Fruit fly (Drosophila melanogaster) whole organism, embryonic: ENCODE measurements around the gene CG5823.

ENCODE experiments used
- Abd-B ChIP-seq: fragments of 200-800 bp; sonication (Bioruptor generic); optimal IDR thresholded peaks from 2 replicates; lab custom pipeline; 2018; ENCODE audit warnings: missing biosample characterization, mild to moderate bottlenecking, missing genetic modification characterization, moderate library complexity
- Ada2b ChIP-seq: fragments of 200-800 bp; sonication (Bioruptor generic); IDR thresholded peaks from 2 replicates; pipeline ENCODE4 v1.3.6; 2022; ENCODE audit warnings: missing biosample characterization, missing genetic modification characterization
- CG1024 ChIP-seq: fragments of 200-800 bp; sonication (Bioruptor generic); IDR thresholded peaks from 2 replicates; pipeline ENCODE4 v1.3.6; 2022; ENCODE audit warnings: missing biosample characterization, missing genetic modification characterization
- CG13287 ChIP-seq: fragments of 200-800 bp; sonication (Bioruptor generic); IDR thresholded peaks from 2 replicates; pipeline ENCODE4 v1.3.6; 2022; ENCODE audit warnings: missing biosample characterization, missing genetic modification characterization; ENCODE audit not compliant: partially characterized antibody
- CG14441 ChIP-seq: fragments of 200-800 bp; sonication (Bioruptor generic); IDR thresholded peaks from 2 replicates; pipeline ENCODE4 v1.3.6; 2022; ENCODE audit warnings: missing biosample characterization, missing genetic modification characterization
- CG15073 ChIP-seq: fragments of 200-800 bp; sonication (Bioruptor generic); optimal IDR thresholded peaks from 2 replicates; lab custom pipeline; 2016; ENCODE audit warnings: missing biosample characterization, missing genetic modification characterization
- CG16863 ChIP-seq: fragments of 200-800 bp; sonication (Bioruptor generic); optimal IDR thresholded peaks from 3 replicates; lab custom pipeline; 2016; ENCODE audit warnings: missing biosample characterization, missing genetic modification characterization
- CG17829 ChIP-seq: fragments of 200-800 bp; optimal IDR thresholded peaks from 2 replicates; lab custom pipeline; 2019; ENCODE audit warnings: missing biosample characterization, mild to moderate bottlenecking, missing genetic modification characterization, moderate library complexity
- CG18262 ChIP-seq: fragments of 200-800 bp; optimal IDR thresholded peaks from 3 replicates; lab custom pipeline; 2019; ENCODE audit warnings: missing biosample characterization, mild to moderate bottlenecking, missing genetic modification characterization, moderate library complexity
- CG3065 ChIP-seq: fragments of 200-800 bp; sonication (Bioruptor generic); optimal IDR thresholded peaks from 2 replicates; lab custom pipeline; 2016; ENCODE audit warnings: missing biosample characterization, missing genetic modification characterization
- CG31365 ChIP-seq: fragments of 200-800 bp; sonication (Bioruptor generic); optimal IDR thresholded peaks from 2 replicates; lab custom pipeline; 2018; ENCODE audit warnings: missing biosample characterization, mild to moderate bottlenecking, missing genetic modification characterization
- CG6689 ChIP-seq: fragments of 200-800 bp; sonication (Bioruptor generic); IDR thresholded peaks from 2 replicates; pipeline ENCODE4 v1.3.6; 2022; ENCODE audit warnings: missing biosample characterization, missing genetic modification characterization
- CG7556 ChIP-seq: fragments of 200-800 bp; sonication (Bioruptor generic); optimal IDR thresholded peaks from 2 replicates; lab custom pipeline; 2017; ENCODE audit warnings: missing biosample characterization, mild to moderate bottlenecking, missing genetic modification characterization
- CG7786 ChIP-seq: fragments of 200-800 bp; sonication (Bioruptor generic); optimal IDR thresholded peaks from 2 replicates; lab custom pipeline; 2016; ENCODE audit warnings: missing biosample characterization, missing genetic modification characterization
- CG8765 ChIP-seq: fragments of 200-800 bp; sonication (Bioruptor generic); IDR thresholded peaks from 2 replicates; pipeline ENCODE4 v1.3.6; 2022; ENCODE audit warnings: missing biosample characterization, missing genetic modification characterization
- Camta ChIP-seq: fragments of 200-800 bp; sonication (Bioruptor generic); optimal IDR thresholded peaks from 2 replicates; lab custom pipeline; 2016; ENCODE audit warnings: missing biosample characterization, missing genetic modification characterization
- Ets97D ChIP-seq: fragments of 200-800 bp; sonication (Bioruptor generic); optimal IDR thresholded peaks from 3 replicates; lab custom pipeline; 2016; ENCODE audit warnings: missing biosample characterization, missing genetic modification characterization
- H2.0 ChIP-seq: fragments of 200-800 bp; sonication (Bioruptor generic); IDR thresholded peaks from 2 replicates; pipeline ENCODE4 v1.3.6; 2022; ENCODE audit warnings: missing biosample characterization, missing genetic modification characterization
- HHEX ChIP-seq: fragments of 200-800 bp; sonication (Bioruptor generic); optimal IDR thresholded peaks from 3 replicates; lab custom pipeline; 2017; ENCODE audit warnings: missing biosample characterization, mild to moderate bottlenecking, missing genetic modification characterization, missing genetic modification reagents
- HLHmδ ChIP-seq: fragments of 200-800 bp; sonication (Bioruptor generic); optimal IDR thresholded peaks from 2 replicates; lab custom pipeline; 2018; ENCODE audit warnings: missing biosample characterization, mild to moderate bottlenecking, missing genetic modification characterization, moderate library complexity
- Hey ChIP-seq: fragments of 200-800 bp; sonication (Bioruptor generic); optimal IDR thresholded peaks from 3 replicates; lab custom pipeline; 2018; ENCODE audit warnings: missing biosample characterization, mild to moderate bottlenecking, missing genetic modification characterization
- Lim3 ChIP-seq: fragments of 200-800 bp; sonication (Bioruptor generic); IDR thresholded peaks from 2 replicates; pipeline ENCODE4 v1.3.6; 2022; ENCODE audit warnings: missing biosample characterization, missing genetic modification characterization
- Ptx1 ChIP-seq: fragments of 200-800 bp; sonication (Bioruptor generic); IDR thresholded peaks from 2 replicates; pipeline ENCODE4 v1.3.6; 2022; ENCODE audit warnings: missing biosample characterization, missing genetic modification characterization
- Sox102F ChIP-seq: fragments of 200-800 bp; sonication (Bioruptor generic); optimal IDR thresholded peaks from 2 replicates; lab custom pipeline; 2018; ENCODE audit warnings: missing biosample characterization, mild to moderate bottlenecking, missing genetic modification characterization, moderate library complexity
- Sry-δ ChIP-seq: fragments of 200-800 bp; sonication (Bioruptor generic); optimal IDR thresholded peaks from 2 replicates; lab custom pipeline; 2016; ENCODE audit warnings: missing biosample characterization, missing genetic modification characterization
- bbx ChIP-seq: fragments of 200-800 bp; sonication (Bioruptor generic); IDR thresholded peaks from 2 replicates; pipeline ENCODE4 v1.3.6; 2022; ENCODE audit warnings: missing biosample characterization, missing genetic modification characterization; ENCODE audit not compliant: partially characterized antibody
- bcd ChIP-seq: fragments of 200-800 bp; sonication (Bioruptor generic); optimal IDR thresholded peaks from 2 replicates; lab custom pipeline; 2017; ENCODE audit warnings: missing biosample characterization, mild to moderate bottlenecking, missing genetic modification characterization
- bsh ChIP-seq, 2 experiments: fragments of 200-800 bp; sonication (Bioruptor generic); optimal IDR thresholded peaks; 2 replicates each; lab custom pipeline; 2017 to 2018; ENCODE audit warnings: mild to moderate bottlenecking in 2 of 2, missing biosample characterization in 2 of 2, missing genetic modification characterization in 2 of 2, moderate library complexity in 1 of 2
- cad ChIP-seq: fragments of >200 bp; optimal IDR thresholded peaks from 2 replicates; lab custom pipeline; 2017; ENCODE audit warnings: missing biosample characterization, missing genetic modification characterization
- crp ChIP-seq, 2 experiments: fragments of 200-800 bp; sonication (Bioruptor generic); optimal IDR thresholded peaks; 2 replicates in 1 of 2; 3 replicates in 1 of 2; lab custom pipeline; 2017; ENCODE audit warnings: missing biosample characterization in 2 of 2, missing genetic modification characterization in 2 of 2, mild to moderate bottlenecking in 1 of 2, moderate library complexity in 1 of 2
- dmrt11E ChIP-seq: fragments of 200-800 bp; sonication (Bioruptor generic); optimal IDR thresholded peaks from 3 replicates; lab custom pipeline; 2018; ENCODE audit warnings: missing biosample characterization, mild to moderate bottlenecking, missing genetic modification characterization, moderate library complexity
- emc ChIP-seq: fragments of 200-800 bp; sonication (Bioruptor generic); optimal IDR thresholded peaks from 2 replicates; lab custom pipeline; 2016; ENCODE audit warnings: missing biosample characterization, missing genetic modification characterization
- ftz-f1 ChIP-seq: fragments of 200-800 bp; sonication (Bioruptor generic); optimal IDR thresholded peaks from 2 replicates; lab custom pipeline; 2016; ENCODE audit warnings: missing biosample characterization, missing genetic modification characterization
- gce ChIP-seq: fragments of 200-800 bp; sonication (Bioruptor generic); IDR thresholded peaks from 3 replicates; pipeline ENCODE4 v1.3.6; 2022; ENCODE audit warnings: missing biosample characterization, missing genetic modification characterization
- gcm ChIP-seq: fragments of 200-800 bp; sonication (Bioruptor generic); optimal IDR thresholded peaks from 2 replicates; lab custom pipeline; 2019; ENCODE audit warnings: missing biosample characterization, mild to moderate bottlenecking, missing genetic modification characterization, moderate library complexity
- jumu ChIP-seq: fragments of 200-800 bp; sonication (Bioruptor generic); optimal IDR thresholded peaks from 3 replicates; lab custom pipeline; 2016; ENCODE audit warnings: missing biosample characterization, missing genetic modification characterization
- nerfin-1 ChIP-seq: fragments of 200-800 bp; sonication (Bioruptor generic); optimal IDR thresholded peaks from 3 replicates; lab custom pipeline; 2019; ENCODE audit warnings: missing biosample characterization, mild to moderate bottlenecking, missing genetic modification characterization, moderate library complexity
- nom ChIP-seq: fragments of 200-800 bp; sonication (Bioruptor generic); optimal IDR thresholded peaks from 2 replicates; lab custom pipeline; 2017; ENCODE audit warnings: missing biosample characterization, missing genetic modification characterization, mild to moderate bottlenecking, moderate library complexity, missing genetic modification reagents
- phol ChIP-seq: fragments of 200-800 bp; sonication (Bioruptor generic); optimal IDR thresholded peaks from 3 replicates; lab custom pipeline; 2018; ENCODE audit warnings: missing biosample characterization, mild to moderate bottlenecking, missing genetic modification characterization, moderate library complexity
- prd ChIP-seq, 3 experiments: fragments of >200 bp in 2 of 3; fragments of 200-800 bp in 1 of 3; sonication (Bioruptor generic) in 1 of 3; optimal IDR thresholded peaks in 2 of 3; IDR thresholded peaks in 1 of 3; 2 replicates in 2 of 3; 3 replicates in 1 of 3; pipeline versions ENCODE4 v1.3.6 to Lab custom; 2017 to 2022; ENCODE audit warnings: missing biosample characterization in 1 of 3, missing genetic modification characterization in 1 of 3
- sc ChIP-seq, 3 experiments: fragments of >200 bp in 2 of 3; fragments of 200-800 bp in 1 of 3; sonication (Bioruptor generic) in 1 of 3; optimal IDR thresholded peaks; 2 replicates in 2 of 3; 3 replicates in 1 of 3; lab custom pipeline; 2017; ENCODE audit warnings: mild to moderate bottlenecking in 1 of 3, missing biosample characterization in 1 of 3, missing genetic modification characterization in 1 of 3, missing genetic modification reagents in 1 of 3
- seq ChIP-seq: fragments of 200-800 bp; sonication (Bioruptor generic); IDR thresholded peaks from 2 replicates; pipeline ENCODE4 v1.3.6; 2022; ENCODE audit warnings: missing biosample characterization, missing genetic modification characterization
- shn ChIP-seq: fragments of 200-800 bp; sonication (Bioruptor generic); optimal IDR thresholded peaks from 3 replicates; lab custom pipeline; 2016; ENCODE audit warnings: missing biosample characterization, missing genetic modification characterization
- stc ChIP-seq: fragments of 200-800 bp; sonication (Bioruptor generic); IDR thresholded peaks from 2 replicates; pipeline ENCODE4 v1.3.6; 2022; ENCODE audit warnings: missing biosample characterization, missing genetic modification characterization
- tin ChIP-seq: fragments of 200-800 bp; sonication (Bioruptor generic); optimal IDR thresholded peaks from 3 replicates; lab custom pipeline; 2016; ENCODE audit warnings: missing biosample characterization, missing genetic modification characterization
- trh ChIP-seq: fragments of 200-800 bp; sonication (Bioruptor generic); optimal IDR thresholded peaks from 2 replicates; lab custom pipeline; 2016; ENCODE audit warnings: missing biosample characterization, missing genetic modification characterization
- ttk ChIP-seq: fragments of 200-800 bp; sonication (Bioruptor generic); IDR thresholded peaks from 2 replicates; pipeline ENCODE4 v2.1.2; 2022; ENCODE audit warnings: missing biosample characterization, missing genetic modification characterization
- zen2 ChIP-seq: fragments of 200-800 bp; sonication (Bioruptor generic); IDR thresholded peaks from 3 replicates; pipeline ENCODE4 v1.3.6; 2022; ENCODE audit warnings: missing biosample characterization, missing genetic modification characterization; ENCODE audit not compliant: partially characterized antibody
- zfh1 ChIP-seq: fragments of 200-800 bp; sonication (Bioruptor generic); IDR thresholded peaks from 3 replicates; pipeline ENCODE4 v1.3.6; 2022; ENCODE audit warnings: missing biosample characterization, missing genetic modification characterization

Gene CG5823

dm6 chr3R:17564837-17565236, 30.4 kb upstream of the CG5823 start (continued):
- no peak for TF ChIP-seq HHEX (GFP tag; lab: Kevin White, UChicago)
- no peak for TF ChIP-seq CG7786 (GFP tag; lab: Kevin White, UChicago)
- no peak for TF ChIP-seq H2.0 (GFP tag; lab: Robert Waterston, UW)
- TF ChIP-seq shn (GFP tag; lab: Kevin White, UChicago) = no peak
- TF ChIP-seq nom = no peak
- TF ChIP-seq jumu (GFP tag; lab: Kevin White, UChicago) = no peak
- peak; percentile 14 for TF ChIP-seq phol (tag; lab: Kevin White, UChicago)
- no peak for TF ChIP-seq sc (optimal IDR thresholded peaks at IDR 0.05; lab: Kevin White, UChicago)
- no peak for TF ChIP-seq sc (GFP tag; optimal IDR thresholded peaks at IDR 0.05; lab: Kevin White, UChicago)
- no peak for TF ChIP-seq ttk
- TF ChIP-seq bbx (GFP tag; lab: Robert Waterston, UW) = no peak
- no peak for TF ChIP-seq CG15073
- TF ChIP-seq CG3065 (GFP tag; lab: Kevin White, UChicago) = no peak
- 0 out of 2 replicates have a peak, but pooled peaks have one; percentile 8 for TF ChIP-seq CG6689 (GFP tag; lab: Robert Waterston, UW)
- TF ChIP-seq tin (GFP tag; lab: Kevin White, UChicago) = no peak
- TF ChIP-seq cad (GFP tag; lab: Kevin White, UChicago) = no peak
- TF ChIP-seq zfh1 (GFP tag; lab: Robert Waterston, UW) = no peak
- TF ChIP-seq CG18262 = peak; percentile 51
- no peak for TF ChIP-seq Ada2b
- peak; percentile 26 for TF ChIP-seq CG17829 (tag; lab: Kevin White, UChicago)
- no peak for TF ChIP-seq emc
- no peak for TF ChIP-seq gcm (GFP tag; lab: Kevin White, UChicago)
- no peak for TF ChIP-seq prd (optimal IDR thresholded peaks at IDR 0.05; lab: Kevin White, UChicago)
- TF ChIP-seq prd (GFP tag; IDR thresholded peaks at IDR 0.05; lab: Robert Waterston, UW) = peak; percentile 49; the same call in 1 of the 3 replicates
- no peak for TF ChIP-seq ftz-f1
- TF ChIP-seq CG13287 = no peak
- TF ChIP-seq Ets97D (GFP tag; lab: Kevin White, UChicago) = no peak

- TF ChIP-seq Abd-B (GFP tag; lab: Kevin White, UChicago) (peak; percentile 4), dmrt11E (tag; lab: Kevin White, UChicago) (peak; percentile 35), CG8765 (GFP tag; lab: Robert Waterston, UW) (no peak), Hey (tag; lab: Kevin White, UChicago) (no peak), bsh (GFP tag; optimal IDR thresholded peaks at IDR 0.05; lab: Kevin White, UChicago) (peak in 1 of 2 experiments; percentile 27), Sox102F (GFP tag; lab: Kevin White, UChicago) (peak; percentile 41), CG1024 (GFP tag; lab: Robert Waterston, UW) (no peak), seq (GFP tag; lab: Robert Waterston, UW) (no peak), trh (GFP tag; lab: Kevin White, UChicago) (no peak)
Measured at dm6 chr3R:17561175-17561574, 26.8 kb upstream of the CG5823 start.

- TF ChIP-seq Sry-δ (GFP tag; lab: Kevin White, UChicago) (no peak), seq (GFP tag; lab: Robert Waterston, UW) (peak; percentile 91), CG14441 (GFP tag; lab: Robert Waterston, UW) (no peak), bcd (GFP tag; lab: Kevin White, UChicago) (no peak), gce (GFP tag; lab: Robert Waterston, UW) (no peak), CG16863 (GFP tag; lab: Kevin White, UChicago) (no peak), zen2 (GFP tag; lab: Robert Waterston, UW) (peak; percentile 16; the same call in 1 of the 3 replicates), nerfin-1 (tag; lab: Kevin White, UChicago) (peak; percentile 10), CG31365 (tag; lab: Kevin White, UChicago) (no peak), Lim3 (GFP tag; lab: Robert Waterston, UW) (no peak), stc (GFP tag; lab: Robert Waterston, UW) (no peak), jumu (GFP tag; lab: Kevin White, UChicago) (no peak), ttk (no peak), HLHmδ (GFP tag; lab: Kevin White, UChicago) (no peak), Ptx1 (no peak), crp (GFP tag; optimal IDR thresholded peaks at IDR 0.05; lab: Kevin White, UChicago) (no peak), CG7556 (GFP tag; lab: Kevin White, UChicago) (no peak), Camta (no peak)
Measured at dm6 chr3R:17558630-17559029, 24.2 kb upstream of the CG5823 start, which contains the start of gene Hmx. TSS of gene Hmx (plus strand) at chr3R:17558930.
